Fruit fly (Drosophila melanogaster): ENCODE data around the gene CG33986.

Gene CG33986

DNA sequence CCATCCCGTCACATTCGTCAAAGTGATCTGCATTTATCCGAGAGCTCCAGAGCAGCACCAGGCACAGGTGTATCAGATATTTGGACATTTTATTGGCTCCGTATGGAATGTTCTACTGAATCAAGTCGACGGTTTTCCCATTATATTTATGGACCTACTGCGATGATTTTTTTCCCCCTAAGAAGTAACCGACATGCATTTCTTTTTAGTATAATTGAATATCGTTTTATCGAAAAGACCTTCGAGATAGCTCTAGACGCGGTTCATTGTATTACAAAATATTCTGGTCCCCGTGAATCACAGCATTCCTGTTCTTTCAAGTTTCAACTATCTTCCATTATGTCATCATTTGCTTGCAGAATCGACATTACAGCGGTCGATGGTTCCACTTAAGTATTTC, 4.1 kb upstream of the CG33986 start, which contains the start of gene obst-H:
TSS of gene obst-H (minus strand) at position 101 of the 400 bp plus-strand sequence.
- no peak for TF ChIP-seq noc (tag; optimal IDR thresholded peaks at IDR 0.05)

DNA sequence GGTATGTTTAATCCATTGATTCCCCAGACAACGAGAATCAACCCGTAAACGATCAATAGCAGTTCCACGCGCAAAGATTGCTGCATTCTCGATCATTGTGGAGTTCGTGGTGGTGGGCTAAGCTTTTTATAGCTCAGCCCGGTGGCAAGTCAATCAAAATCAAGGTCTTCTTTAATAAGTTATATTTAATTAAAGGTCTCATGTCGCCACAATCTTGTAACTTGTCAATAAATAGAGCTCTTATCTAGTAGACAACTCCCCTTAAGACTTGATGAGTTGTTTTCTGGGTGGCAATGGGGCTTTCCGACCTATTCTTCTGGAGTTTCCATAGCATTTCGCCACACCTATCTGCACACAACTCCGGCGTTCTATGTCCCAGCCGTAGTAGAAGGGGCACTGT, 3.0 kb upstream of the CG33986 start, which contains the start of gene CG42728:
TSS of gene CG42728 (minus strand) at position 101 of the 400 bp plus-strand sequence.
- TF ChIP-seq noc (tag; optimal IDR thresholded peaks at IDR 0.05) = no peak

DNA sequence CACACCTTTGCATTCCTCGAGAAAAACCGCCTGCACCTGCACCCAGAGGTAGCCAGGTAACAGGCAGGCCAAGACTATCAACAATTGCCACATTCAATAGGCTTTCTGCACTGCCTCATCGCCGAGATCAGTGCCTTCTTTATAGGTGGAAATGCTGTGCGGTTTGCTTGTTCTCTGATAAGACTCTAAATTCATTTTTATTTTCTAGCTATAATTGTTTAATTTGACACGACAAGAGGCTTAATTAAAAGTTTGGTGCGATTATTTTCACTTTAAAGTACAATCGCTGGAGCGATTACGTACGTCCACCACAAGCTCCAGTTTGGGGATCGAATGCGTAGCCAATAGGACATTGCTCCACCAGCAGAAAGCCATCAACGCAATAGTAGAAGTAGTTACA, 2.4 kb upstream of the CG33986 start, which contains the start of gene CG42729:
TSS of gene CG42729 (minus strand) at position 101 of the 400 bp plus-strand sequence.
- no peak for TF ChIP-seq noc (tag; optimal IDR thresholded peaks at IDR 0.05)

DNA sequence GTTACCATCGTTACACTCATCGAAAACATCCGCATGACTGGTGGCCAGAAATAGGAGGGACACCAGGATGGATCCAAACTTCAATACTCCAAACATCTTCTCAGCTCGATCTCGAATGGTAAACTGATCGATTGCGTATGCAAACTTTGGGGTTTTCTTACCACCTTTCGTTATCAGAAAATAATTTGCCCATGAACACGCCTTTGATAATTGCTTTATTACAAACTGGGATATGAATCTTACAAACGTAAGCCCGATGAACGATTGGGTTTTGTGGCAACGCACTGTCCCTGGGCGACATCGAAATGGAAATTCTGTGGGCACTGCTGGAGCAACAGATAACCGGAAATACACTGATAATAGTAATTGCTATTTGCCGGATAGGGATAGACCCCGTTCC, 1.7 kb upstream of the CG33986 start, which contains the start of gene CG33985:
TSS of gene CG33985 (minus strand) at position 101 of the 400 bp plus-strand sequence.
- TF ChIP-seq noc (tag; optimal IDR thresholded peaks at IDR 0.05) = no peak

DNA sequence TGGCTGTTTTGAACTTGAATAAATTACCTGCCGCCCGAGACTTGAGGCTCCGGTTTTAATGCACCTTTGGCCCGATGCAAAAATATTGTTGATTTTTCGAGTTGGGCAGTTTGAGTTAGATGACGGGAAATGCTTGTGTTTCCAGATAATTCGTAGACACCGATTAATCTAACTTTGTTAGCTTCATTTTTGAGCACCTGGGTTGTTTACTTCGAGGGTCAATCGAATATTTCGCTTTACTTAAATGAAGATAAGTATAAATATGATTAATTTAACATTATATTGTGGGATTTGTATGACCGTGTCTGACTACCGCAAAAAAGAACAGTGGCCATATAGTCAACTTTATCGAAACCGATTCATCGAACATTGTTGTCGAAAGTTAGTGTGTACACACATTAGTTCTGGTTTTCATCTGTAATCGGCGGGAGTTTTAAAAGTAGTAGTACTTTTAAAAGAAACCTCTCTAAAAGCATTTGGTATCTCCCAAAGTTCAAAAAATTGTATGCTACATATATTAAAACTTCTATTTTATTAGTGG, 1.2 kb downstream of the CG33986 start, which contains the start of gene CG7945:
TSS of gene CG7945 (minus strand) at position 332 of the 541 bp plus-strand sequence.
- TF ChIP-seq noc (tag; optimal IDR thresholded peaks at IDR 0.05) = no peak

DNA sequence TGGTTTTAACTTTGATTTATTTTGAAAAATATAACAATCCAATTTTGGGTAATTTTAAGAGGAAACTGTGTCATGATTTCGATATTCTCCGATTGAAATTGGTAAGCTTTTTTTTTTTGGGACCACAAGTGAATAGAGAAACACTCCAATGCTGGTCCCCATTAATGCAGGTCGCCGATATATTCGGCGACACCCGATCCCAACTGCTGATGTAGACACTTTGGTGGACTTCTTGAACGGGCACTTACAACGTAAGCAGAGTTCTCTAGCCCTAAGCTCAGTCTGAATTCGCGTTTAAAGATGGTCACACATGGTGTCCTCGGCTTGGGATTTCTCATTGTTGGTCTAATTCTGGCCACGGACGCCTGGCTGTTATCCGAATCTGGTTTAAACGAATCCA, 4.7 kb downstream of the CG33986 start, which contains the start of gene yellow-k:
TSS of gene yellow-k (plus strand) at position 301 of the 400 bp plus-strand sequence.
- TF ChIP-seq noc (tag; optimal IDR thresholded peaks at IDR 0.05) = no peak

DNA sequence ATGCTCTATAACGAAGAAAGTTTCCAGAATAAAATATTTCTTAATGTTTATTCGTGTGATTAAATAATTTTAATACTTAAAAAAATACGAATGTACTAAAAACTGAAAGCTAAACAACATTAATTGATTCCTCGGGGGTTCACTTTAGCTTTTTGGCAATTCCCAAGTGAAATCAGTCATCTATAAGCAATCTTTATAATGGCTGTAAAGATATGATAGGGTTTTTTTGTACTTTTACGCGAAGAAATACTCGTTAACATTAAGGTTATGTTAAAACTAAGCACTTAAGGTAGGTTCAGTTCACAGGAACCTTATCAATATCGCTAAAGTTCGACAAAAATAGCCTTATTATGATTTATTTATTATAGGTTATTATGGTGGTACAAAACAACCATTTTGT, 5.1 kb downstream of the CG33986 start:
- TF ChIP-seq noc (tag; optimal IDR thresholded peaks at IDR 0.05) = no peak

DNA sequence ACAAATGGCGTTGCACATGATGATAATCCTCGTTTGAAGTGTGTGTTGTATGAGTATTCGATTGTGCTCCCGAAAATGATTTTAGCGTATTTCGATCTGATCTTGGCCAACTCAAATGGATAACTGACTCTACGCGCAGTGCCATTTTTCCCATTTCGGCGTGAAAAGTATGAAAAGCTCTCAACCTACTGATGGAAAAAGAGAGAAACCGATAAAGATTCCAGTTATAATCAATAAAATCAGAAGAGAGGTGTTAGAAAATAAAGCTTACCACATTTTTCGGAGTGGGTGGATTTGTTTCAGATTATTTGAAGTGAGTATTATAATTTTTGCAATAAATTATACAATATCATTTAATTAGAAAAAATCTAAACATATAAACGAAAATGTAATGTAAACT, 5.6 kb downstream of the CG33986 start, which contains the start of gene mex1:
TSS of gene mex1 (minus strand) at position 101 of the 400 bp plus-strand sequence.
- TF ChIP-seq noc (tag; optimal IDR thresholded peaks at IDR 0.05) = no peak

DNA sequence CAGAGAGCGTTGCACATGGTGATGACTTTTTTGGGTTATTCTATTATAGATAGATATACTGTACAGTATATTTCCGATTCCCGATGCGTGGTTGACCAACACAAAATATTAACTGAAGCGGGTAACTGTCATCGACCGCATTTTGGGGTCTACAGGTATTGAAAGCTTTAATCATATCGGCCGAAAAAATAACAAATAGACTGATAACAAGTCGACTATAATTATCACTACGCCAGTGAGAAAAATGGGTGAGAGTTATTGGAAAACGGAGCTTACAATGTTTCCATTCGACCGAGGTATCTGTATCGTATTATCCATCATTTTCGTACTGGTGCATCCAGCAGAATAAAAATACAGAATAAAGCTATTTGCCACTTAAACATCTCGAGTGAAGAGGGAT, 6.7 kb downstream of the CG33986 start:
- TF ChIP-seq noc (tag; optimal IDR thresholded peaks at IDR 0.05) = no peak

DNA sequence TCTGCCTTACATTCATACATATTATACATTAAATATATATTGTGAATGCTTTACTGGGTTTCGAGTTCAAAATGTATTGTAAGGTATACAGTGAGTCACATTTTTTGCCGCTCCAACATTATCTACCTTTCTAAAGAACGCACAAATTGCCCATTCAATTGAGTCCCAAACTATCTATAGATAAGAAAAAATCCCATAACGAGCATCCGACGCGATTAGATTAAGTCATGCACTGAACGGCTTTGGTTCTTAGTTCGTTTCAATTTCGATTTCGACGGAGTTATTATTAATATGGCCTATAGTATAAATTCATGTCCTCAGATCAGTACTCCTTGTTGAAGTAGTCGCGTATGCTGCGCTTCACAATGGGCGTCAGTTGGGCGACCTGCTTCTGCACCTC, 7.5 kb downstream of the CG33986 start:
- no peak for TF ChIP-seq noc (tag; optimal IDR thresholded peaks at IDR 0.05)

DNA sequence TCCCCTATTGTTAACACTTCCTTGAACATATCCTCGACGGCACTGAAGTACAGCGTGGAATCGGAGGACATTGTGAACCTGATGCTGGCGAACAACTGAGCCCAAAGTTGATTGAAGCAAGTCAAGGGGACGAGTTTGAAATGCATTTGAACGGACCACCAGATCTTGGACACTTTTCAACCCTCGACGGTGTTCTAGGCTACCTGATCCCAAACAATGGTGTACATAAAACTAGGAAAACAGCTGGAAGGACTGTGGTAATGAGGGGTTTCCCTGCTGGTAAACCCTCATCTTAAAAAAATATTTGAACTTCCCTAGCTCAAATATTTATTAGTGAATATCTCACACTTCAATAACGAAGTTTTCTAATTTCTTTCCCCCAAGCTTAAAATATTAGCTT, 8.1 kb downstream of the CG33986 start, which contains the start of gene CG13454:
TSS of gene CG13454 (minus strand) at position 101 of the 400 bp plus-strand sequence.
- TF ChIP-seq noc (tag; optimal IDR thresholded peaks at IDR 0.05) = no peak

DNA sequence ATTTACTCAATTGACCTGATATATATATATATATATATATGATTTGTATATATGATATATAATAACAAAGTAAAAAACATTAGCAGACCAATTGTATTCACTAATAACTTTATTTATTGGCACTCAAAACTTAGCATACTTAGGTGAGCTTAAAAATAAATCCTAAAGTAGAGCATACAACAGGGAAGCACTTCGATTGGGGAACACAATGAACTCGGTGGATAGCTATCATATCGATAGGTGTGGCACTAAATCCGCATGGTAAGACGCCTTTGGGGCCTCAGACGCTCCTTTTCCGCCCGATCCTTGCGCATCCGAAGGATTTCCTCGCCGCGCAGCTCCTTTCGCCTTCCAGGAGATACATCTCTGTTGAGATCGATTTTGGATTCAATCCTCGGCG, 8.6 kb downstream of the CG33986 start:
- TF ChIP-seq noc (tag; optimal IDR thresholded peaks at IDR 0.05) = no peak

DNA sequence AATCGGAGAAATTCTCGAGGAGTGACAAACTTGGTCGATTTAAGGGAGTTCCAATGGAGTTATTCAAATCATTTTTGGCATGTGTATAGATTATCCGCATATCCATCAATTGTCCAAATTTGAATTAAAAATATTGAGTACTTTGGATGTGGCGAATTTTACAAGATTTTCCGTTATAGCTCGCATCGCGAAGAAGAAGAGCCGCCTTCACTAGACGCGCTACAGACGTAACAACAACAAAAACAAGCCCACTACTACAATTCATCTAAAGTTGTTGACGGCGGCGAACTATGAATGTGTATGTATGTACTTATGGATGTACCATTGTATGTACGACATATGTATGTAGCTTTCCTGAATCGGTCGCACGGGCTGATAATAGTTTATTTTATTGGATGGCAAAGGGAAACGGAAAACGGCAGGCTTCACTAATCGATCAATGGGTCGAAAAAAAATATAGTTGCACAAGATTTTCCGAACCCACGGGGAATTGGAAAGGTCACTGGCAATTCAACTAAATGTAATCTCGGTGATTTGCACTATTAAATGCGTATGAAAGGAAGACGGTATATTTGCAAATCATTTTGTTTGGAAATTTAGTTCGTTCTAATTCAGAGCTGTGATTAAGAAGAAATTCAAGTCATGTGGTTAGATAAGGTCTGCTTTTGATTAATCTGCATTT, 10.1 kb downstream of the CG33986 start:
- TF ChIP-seq noc (tag; optimal IDR thresholded peaks at IDR 0.05) = peak; percentile 3

DNA sequence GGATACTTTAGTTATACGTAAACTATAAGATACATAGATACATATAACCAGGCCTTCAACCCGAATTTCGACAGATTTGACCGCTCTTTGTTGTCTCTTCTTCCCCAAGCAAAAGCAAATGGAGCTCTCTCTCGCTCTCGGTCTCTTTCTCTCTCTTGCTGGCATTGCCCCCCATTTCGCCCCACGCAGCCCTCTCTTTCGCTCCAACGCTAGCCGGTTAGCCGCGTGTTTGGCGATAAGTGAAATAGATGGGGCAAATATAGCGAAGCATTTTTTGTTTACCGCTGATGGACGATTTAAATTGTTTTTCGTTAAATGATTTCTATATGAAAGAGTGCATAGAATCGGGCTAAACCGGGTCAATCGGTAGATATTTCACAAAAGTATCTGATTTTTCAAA, 10.6 kb downstream of the CG33986 start:
- TF ChIP-seq noc (tag; optimal IDR thresholded peaks at IDR 0.05) = peak; percentile 61

DNA sequence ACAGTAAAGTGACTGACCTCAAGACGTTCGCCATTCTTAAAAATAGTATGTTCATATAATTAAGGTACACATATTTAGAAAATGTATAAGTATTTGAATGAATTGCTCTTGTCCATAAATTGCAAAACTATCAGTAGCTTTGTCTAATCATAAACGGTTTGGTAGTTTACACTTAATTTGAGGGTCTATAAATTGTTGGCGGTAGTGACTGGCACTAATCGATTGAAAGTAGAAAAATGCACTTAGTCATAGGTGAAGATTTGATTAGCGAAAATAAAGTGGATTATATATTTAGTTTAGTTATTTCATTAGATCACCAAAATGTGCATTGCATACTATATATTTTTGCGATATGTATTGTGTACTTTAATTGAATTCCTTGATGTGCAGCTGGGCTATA, 11.3 kb downstream of the CG33986 start:
- TF ChIP-seq noc (tag; optimal IDR thresholded peaks at IDR 0.05) = peak; percentile 42

DNA sequence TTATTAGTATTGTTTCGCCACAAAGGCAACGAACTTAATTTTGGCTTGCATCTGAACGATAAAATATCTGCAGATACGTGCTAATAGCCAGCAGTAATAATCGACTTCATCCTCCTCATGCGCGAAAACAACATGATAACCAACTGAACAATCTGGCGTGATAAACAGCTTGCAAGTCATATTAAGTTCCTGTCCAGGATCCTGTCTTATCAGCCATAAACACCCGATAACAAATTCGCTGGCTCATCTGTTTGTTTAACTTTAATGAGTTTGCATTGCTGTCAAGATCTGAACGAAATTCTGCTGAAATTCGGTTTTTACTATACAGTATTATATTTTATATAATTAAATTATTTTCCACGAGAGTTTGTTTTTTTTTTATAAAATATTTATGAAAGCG, 11.8 kb downstream of the CG33986 start:
- TF ChIP-seq noc (tag; optimal IDR thresholded peaks at IDR 0.05) = no peak

DNA sequence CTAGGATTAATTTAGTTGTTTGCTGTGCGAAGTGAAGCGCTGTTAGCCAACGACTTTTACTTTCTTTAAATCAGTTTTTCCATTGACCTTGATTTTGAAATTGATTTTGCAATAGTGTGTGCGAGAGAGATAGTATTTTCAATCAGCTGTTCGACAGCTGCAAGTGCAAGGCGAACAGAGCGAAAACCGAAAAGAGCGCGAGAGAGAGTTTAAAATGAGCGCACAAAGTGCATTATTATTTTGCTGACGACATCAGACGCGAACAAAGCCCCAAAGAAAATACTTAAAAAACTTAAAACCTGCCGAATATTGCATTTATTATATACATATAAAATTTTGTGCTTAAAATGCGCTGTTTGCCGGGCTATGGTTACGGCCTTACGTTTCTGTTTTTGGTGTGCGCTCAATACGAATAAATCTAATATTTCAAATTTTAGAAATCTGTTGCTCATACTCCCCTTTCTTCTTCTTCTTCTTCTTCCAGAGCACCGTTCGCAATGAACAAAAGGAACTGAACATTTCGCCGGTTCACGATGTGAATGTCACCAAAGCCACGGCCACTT, 13.3 kb downstream of the CG33986 start:
- no peak for TF ChIP-seq noc (tag; optimal IDR thresholded peaks at IDR 0.05)
